Worm (Caenorhabditis elegans) whole organism, early embryonic: ENCODE data around the gene D1054.1.

Experiments
- B0310.2 ChIP-seq: sonication (generic microtip); optimal IDR thresholded peaks from 2 replicates; lab custom pipeline; 2016; ENCODE audit warnings: mild to moderate bottlenecking, missing genetic modification characterization, missing compliant biosample characterization
- F13C5.2 ChIP-seq: sonication (generic microtip); optimal IDR thresholded peaks from 2 replicates; lab custom pipeline; 2017; ENCODE audit warnings: mild to moderate bottlenecking, missing genetic modification characterization, inconsistent platforms, missing compliant biosample characterization
- aly-1 ChIP-seq: sonication (generic microtip); optimal IDR thresholded peaks from 2 replicates; lab custom pipeline; 2016; ENCODE audit warnings: missing genetic modification characterization, missing compliant biosample characterization
- ama-1 ChIP-seq: fragments of 150-350 bp; optimal IDR thresholded peaks from 2 replicates; lab custom pipeline; 2014
- ceh-13 ChIP-seq: fragments of 200-800 bp; sonication (Bioruptor generic); optimal IDR thresholded peaks from 2 replicates; lab custom pipeline; 2018; ENCODE audit warnings: mild to moderate bottlenecking, missing genetic modification characterization, missing compliant biosample characterization
- flt-1 ChIP-seq: fragments of 200-800 bp; sonication (Bioruptor generic); IDR thresholded peaks from 2 replicates; pipeline ENCODE4 v1.3.6; 2022; ENCODE audit warnings: missing genetic modification characterization, missing compliant biosample characterization
- hmbx-1 ChIP-seq: sonication (generic microtip); optimal IDR thresholded peaks from 2 replicates; lab custom pipeline; 2016; ENCODE audit warnings: mild to moderate bottlenecking, missing genetic modification characterization, missing compliant biosample characterization
- hmg-4 ChIP-seq: fragments of 200-800 bp; sonication (Bioruptor generic); optimal IDR thresholded peaks from 2 replicates; lab custom pipeline; 2018; ENCODE audit warnings: mild to moderate bottlenecking, missing genetic modification characterization, missing compliant biosample characterization
- hnd-1 ChIP-seq: sonication (generic microtip); optimal IDR thresholded peaks from 2 replicates; lab custom pipeline; 2016; ENCODE audit warnings: missing genetic modification characterization, missing compliant biosample characterization
- pes-1 ChIP-seq: fragments of 200-800 bp; sonication (Bioruptor generic); IDR thresholded peaks from 2 replicates; pipeline ENCODE4 v1.3.6; 2022; ENCODE audit warnings: missing genetic modification reagents, missing genetic modification characterization, missing compliant biosample characterization
- scrt-1 ChIP-seq: fragments of 200-800 bp; sonication (Bioruptor generic); IDR thresholded peaks from 2 replicates; pipeline ENCODE4 v1.3.6; 2022; ENCODE audit warnings: missing genetic modification characterization, missing compliant biosample characterization
- sea-1 ChIP-seq: fragments of 200-800 bp; sonication (Bioruptor generic); conservative IDR thresholded peaks from 2 replicates; pipeline ENCODE4 v1.3.6; 2022; ENCODE audit warnings: missing genetic modification characterization, missing compliant biosample characterization
- tbx-11 ChIP-seq: fragments of 200-800 bp; sonication (Bioruptor generic); IDR thresholded peaks from 2 replicates; pipeline ENCODE4 v1.3.6; 2022; ENCODE audit warnings: missing genetic modification characterization, missing compliant biosample characterization
- tra-4 ChIP-seq: sonication (generic microtip); optimal IDR thresholded peaks from 2 replicates; lab custom pipeline; 2017; ENCODE audit warnings: missing genetic modification characterization, missing compliant biosample characterization

- TF ChIP-seq hmg-4 (GFP tag; lab: Kevin White, UChicago), result no peak
- no peak for TF ChIP-seq F13C5.2 (tag; lab: Kevin White, UChicago)
- no peak for TF ChIP-seq ama-1 (lab: Kevin White, UChicago)
- TF ChIP-seq B0310.2 (tag; lab: Kevin White, UChicago), result no peak
- TF ChIP-seq sea-1 (GFP tag; lab: Robert Waterston, UW), result no peak
- no peak for TF ChIP-seq tbx-11 (GFP tag; lab: Robert Waterston, UW)
- no peak for TF ChIP-seq tra-4 (tag; lab: Kevin White, UChicago)
- TF ChIP-seq hmbx-1 (tag; lab: Kevin White, UChicago), result no peak
- TF ChIP-seq ceh-13 (GFP tag; lab: Kevin White, UChicago), result no peak
- TF ChIP-seq flt-1 (GFP tag; lab: Robert Waterston, UW), result no peak
- TF ChIP-seq pes-1, result no peak
- TF ChIP-seq scrt-1, result no peak
- no peak for TF ChIP-seq aly-1 (tag; lab: Kevin White, UChicago)
- TF ChIP-seq hnd-1 (tag; lab: Kevin White, UChicago), result no peak
Measured at ce11 chrV:10745034-10745433, 25.0 kb downstream of the D1054.1 start, which contains the start of gene srj-21.
